Fruit fly (Drosophila melanogaster) whole organism, pupa: ENCODE data around the gene Nazo.

Experiments
- CG10348 ChIP-seq: fragments of 200-800 bp; sonication (Bioruptor generic); IDR thresholded peaks from 2 replicates; pipeline ENCODE4 v1.3.6; 2022; ENCODE audit warnings: missing biosample characterization, missing genetic modification characterization
- CG12605 ChIP-seq: fragments of 200-800 bp; sonication (Bioruptor generic); IDR thresholded peaks from 2 replicates; pipeline ENCODE4 v1.3.6; 2022; ENCODE audit warnings: missing biosample characterization, missing genetic modification characterization
- CG13204 ChIP-seq: fragments of 200-800 bp; sonication (Bioruptor generic); optimal IDR thresholded peaks from 2 replicates; lab custom pipeline; 2018; ENCODE audit warnings: missing biosample characterization, mild to moderate bottlenecking, missing genetic modification characterization, moderate library complexity
- CG15710 ChIP-seq: fragments of 200-800 bp; sonication (Bioruptor generic); optimal IDR thresholded peaks from 2 replicates; lab custom pipeline; 2018; ENCODE audit warnings: missing biosample characterization, mild to moderate bottlenecking, missing genetic modification characterization, moderate library complexity
- CG17806 ChIP-seq: fragments of 200-800 bp; sonication (Bioruptor generic); optimal IDR thresholded peaks from 2 replicates; lab custom pipeline; 2018; ENCODE audit warnings: missing biosample characterization, mild to moderate bottlenecking, missing genetic modification characterization, moderate library complexity
- CG32121 ChIP-seq: fragments of 200-800 bp; sonication (Bioruptor generic); IDR thresholded peaks from 2 replicates; pipeline ENCODE4 v1.3.6; 2022; ENCODE audit warnings: missing biosample characterization, missing genetic modification characterization
- CG34367 ChIP-seq: fragments of 200-800 bp; sonication (Bioruptor generic); optimal IDR thresholded peaks from 2 replicates; lab custom pipeline; 2018; ENCODE audit warnings: missing biosample characterization, mild to moderate bottlenecking, missing genetic modification characterization
- CG8301 ChIP-seq: fragments of 200-800 bp; sonication (Bioruptor generic); optimal IDR thresholded peaks from 2 replicates; lab custom pipeline; 2018; ENCODE audit warnings: missing biosample characterization, mild to moderate bottlenecking, missing genetic modification characterization
- CG9948 ChIP-seq: fragments of 200-800 bp; sonication (Bioruptor generic); optimal IDR thresholded peaks from 2 replicates; lab custom pipeline; 2018; ENCODE audit warnings: missing biosample characterization, mild to moderate bottlenecking, missing genetic modification characterization, moderate library complexity
- D1 ChIP-seq: fragments of 200-800 bp; sonication (Bioruptor generic); optimal IDR thresholded peaks from 2 replicates; lab custom pipeline; 2018; ENCODE audit warnings: missing biosample characterization, mild to moderate bottlenecking, missing genetic modification characterization, moderate library complexity
- EcR ChIP-seq: fragments of 200-800 bp; sonication (Bioruptor generic); optimal IDR thresholded peaks from 3 replicates; lab custom pipeline; 2019; ENCODE audit warnings: missing biosample characterization, missing genetic modification characterization, mild to moderate bottlenecking, moderate library complexity, missing genetic modification reagents
- fd96Ca ChIP-seq: fragments of 200-800 bp; sonication (Bioruptor generic); IDR thresholded peaks from 3 replicates; pipeline ENCODE4 v1.3.6; 2022; ENCODE audit warnings: missing biosample characterization, missing genetic modification characterization
- gl ChIP-seq: fragments of 200-800 bp; sonication (Bioruptor generic); optimal IDR thresholded peaks from 2 replicates; lab custom pipeline; 2018; ENCODE audit warnings: missing biosample characterization, mild to moderate bottlenecking, missing genetic modification characterization
- rn ChIP-seq: fragments of 200-800 bp; sonication (Bioruptor generic); IDR thresholded peaks from 2 replicates; pipeline ENCODE4 v1.3.6; 2022; ENCODE audit warnings: missing biosample characterization, missing genetic modification characterization

DNA sequence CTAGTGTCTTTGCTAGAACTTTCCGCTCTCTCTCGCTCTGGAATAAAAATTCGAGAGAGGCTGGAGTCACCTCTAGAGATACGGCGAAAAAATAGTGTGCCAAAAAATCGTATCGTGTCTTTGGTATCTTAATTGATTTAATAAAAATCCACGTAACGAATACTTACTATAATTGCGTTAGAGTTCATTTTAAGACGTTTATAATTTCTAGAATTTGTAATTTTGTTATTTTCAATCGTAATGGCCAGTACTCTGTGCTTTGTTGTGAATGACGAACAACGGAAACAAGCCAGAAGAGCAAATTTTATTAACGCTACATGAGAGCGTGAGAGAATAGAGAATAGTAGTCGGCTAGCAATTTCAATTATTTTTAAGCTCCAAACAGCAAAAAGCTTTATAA lies 26.0 kb upstream of the Nazo start:
- TF ChIP-seq CG9948 (tag; lab: Kevin White, UChicago) (no peak), gl (tag; lab: Kevin White, UChicago) (no peak), D1 (tag; lab: Kevin White, UChicago) (no peak), CG8301 (no peak), CG12605 (no peak), CG13204 (GFP tag; lab: Kevin White, UChicago) (no peak), CG34367 (no peak), CG10348 (GFP tag; lab: Robert Waterston, UW) (no peak), rn (GFP tag; lab: Robert Waterston, UW) (no peak), EcR (GFP tag; lab: Kevin White, UChicago) (no peak), CG32121 (GFP tag; lab: Robert Waterston, UW) (no peak), fd96Ca (no peak), CG17806 (tag; lab: Kevin White, UChicago) (no peak), CG15710 (tag; lab: Kevin White, UChicago) (no peak)
